Worm (Caenorhabditis elegans) whole organism, young adult: ENCODE data around the gene W02F12.4.
A peak's percentile ranks its signal among the peaks of the same experiment; 100 is the strongest.

ENCODE experiments used
- C06A6.2 ChIP-seq: fragments of 200-800 bp; sonication (Bioruptor generic); conservative IDR thresholded peaks from 2 replicates; pipeline ENCODE4 v1.3.6; 2022; ENCODE audit warnings: missing genetic modification characterization, missing compliant biosample characterization
- C17E4.6 ChIP-seq: fragments of 200-800 bp; sonication (Bioruptor generic); IDR thresholded peaks from 2 replicates; pipeline ENCODE4 v1.3.6; 2022; ENCODE audit warnings: missing genetic modification reagents, missing genetic modification characterization, missing compliant biosample characterization
- F23B12.7 ChIP-seq: sonication (generic microtip); optimal IDR thresholded peaks from 2 replicates; lab custom pipeline; 2017; ENCODE audit warnings: missing genetic modification characterization, mild to moderate bottlenecking, missing compliant biosample characterization, antibody characterized with exemption, moderate library complexity; ENCODE audit not compliant: insufficient read depth
- F49E8.2 ChIP-seq: sonication (generic microtip); optimal IDR thresholded peaks from 3 replicates; lab custom pipeline; 2017; ENCODE audit warnings: missing genetic modification characterization, mild to moderate bottlenecking, missing compliant biosample characterization, antibody characterized with exemption, moderate library complexity; ENCODE audit not compliant: insufficient read depth
- ZK185.1 ChIP-seq: sonication (generic microtip); optimal IDR thresholded peaks from 2 replicates; lab custom pipeline; 2016; ENCODE audit warnings: mild to moderate bottlenecking, missing genetic modification characterization, missing compliant biosample characterization; ENCODE audit not compliant: poor library complexity, severe bottlenecking
- akir-1 ChIP-seq: fragments of 200-800 bp; sonication (Bioruptor generic); optimal IDR thresholded peaks from 2 replicates; lab custom pipeline; 2018; ENCODE audit warnings: mild to moderate bottlenecking, missing genetic modification characterization, moderate library complexity, missing compliant biosample characterization
- atf-7 ChIP-seq: sonication (generic microtip); optimal IDR thresholded peaks from 2 replicates; lab custom pipeline; 2017; ENCODE audit warnings: mild to moderate bottlenecking, missing genetic modification characterization, missing compliant biosample characterization
- attf-3 ChIP-seq: fragments of 200-800 bp; sonication (Bioruptor generic); conservative IDR thresholded peaks from 2 replicates; pipeline ENCODE4 v1.3.6; 2022; ENCODE audit warnings: missing genetic modification reagents, missing genetic modification characterization, missing compliant biosample characterization
- attf-5 ChIP-seq: fragments of 200-800 bp; sonication (Bioruptor generic); optimal IDR thresholded peaks from 2 replicates; lab custom pipeline; 2018; ENCODE audit warnings: mild to moderate bottlenecking, missing genetic modification characterization, missing compliant biosample characterization
- cebp-1 ChIP-seq, 2 experiments: fragments of 200-800 bp in 1 of 2; sonication (Bioruptor generic) in 1 of 2; sonication (generic microtip) in 1 of 2; IDR thresholded peaks in 1 of 2; optimal IDR thresholded peaks in 1 of 2; 2 replicates each; pipeline versions ENCODE4 v1.3.6 to Lab custom; 2017 to 2022; ENCODE audit warnings: missing compliant biosample characterization in 2 of 2, missing genetic modification characterization in 2 of 2, mild to moderate bottlenecking in 1 of 2, missing genetic modification reagents in 1 of 2, moderate library complexity in 1 of 2
- ceh-100 ChIP-seq: fragments of 200-800 bp; sonication (Bioruptor generic); IDR thresholded peaks from 2 replicates; pipeline ENCODE4 v1.3.6; 2022; ENCODE audit warnings: missing genetic modification reagents, missing genetic modification characterization, missing compliant biosample characterization
- ceh-40 ChIP-seq: fragments of 200-800 bp; sonication (Bioruptor generic); IDR thresholded peaks from 2 replicates; pipeline ENCODE4 v1.3.6; 2022; ENCODE audit warnings: missing genetic modification characterization, missing compliant biosample characterization
- ceh-79 ChIP-seq: sonication (generic microtip); optimal IDR thresholded peaks from 2 replicates; lab custom pipeline; 2017; ENCODE audit warnings: mild to moderate bottlenecking, missing genetic modification characterization, missing compliant biosample characterization
- die-1 ChIP-seq: sonication (generic microtip); optimal IDR thresholded peaks from 2 replicates; lab custom pipeline; 2016; ENCODE audit warnings: missing genotype, mild to moderate bottlenecking, missing genetic modification characterization, missing compliant biosample characterization
- dox-1 ChIP-seq: fragments of 200-800 bp; sonication (Bioruptor generic); IDR thresholded peaks from 2 replicates; pipeline ENCODE4 v1.3.6; 2022; ENCODE audit warnings: missing genetic modification reagents, missing genetic modification characterization, missing compliant biosample characterization
- dpl-1 ChIP-seq: fragments of 150-350 bp; optimal IDR thresholded peaks from 2 replicates; lab custom pipeline; 2014; ENCODE audit warnings: missing biosample characterization, missing genetic modification reagents, missing genetic modification characterization
- egrh-3 ChIP-seq: fragments of 200-800 bp; sonication (Bioruptor generic); IDR thresholded peaks from 2 replicates; pipeline ENCODE4 v1.3.6; 2022; ENCODE audit warnings: missing genetic modification reagents, missing genetic modification characterization, missing compliant biosample characterization
- hlh-26 ChIP-seq: fragments of 200-800 bp; sonication (Bioruptor generic); conservative IDR thresholded peaks from 2 replicates; pipeline ENCODE4 v1.3.6; 2022; ENCODE audit warnings: missing genetic modification reagents, missing genetic modification characterization, missing compliant biosample characterization
- let-526 ChIP-seq: fragments of 200-800 bp; sonication (Bioruptor generic); IDR thresholded peaks from 2 replicates; pipeline ENCODE4 v1.3.6; 2022; ENCODE audit warnings: missing genetic modification reagents, missing genetic modification characterization, missing compliant biosample characterization
- lin-26 ChIP-seq: fragments of 200-800 bp; sonication (Bioruptor generic); IDR thresholded peaks from 2 replicates; pipeline ENCODE4 v1.3.6; 2022; ENCODE audit warnings: missing genetic modification reagents, missing genetic modification characterization, missing compliant biosample characterization
- lsl-1 ChIP-seq: fragments of 200-800 bp; sonication (Bioruptor generic); optimal IDR thresholded peaks from 2 replicates; lab custom pipeline; 2018; ENCODE audit warnings: mild to moderate bottlenecking, missing genetic modification characterization, moderate library complexity, missing compliant biosample characterization
- madf-10 ChIP-seq: sonication (generic microtip); optimal IDR thresholded peaks from 2 replicates; lab custom pipeline; 2016; ENCODE audit warnings: mild to moderate bottlenecking, missing genetic modification characterization, missing compliant biosample characterization
- madf-3 ChIP-seq: fragments of 200-800 bp; sonication (Bioruptor generic); IDR thresholded peaks from 2 replicates; pipeline ENCODE4 v1.3.6; 2022; ENCODE audit warnings: missing genetic modification reagents, missing genetic modification characterization, missing compliant biosample characterization
- madf-6 ChIP-seq: fragments of 200-800 bp; sonication (Bioruptor generic); IDR thresholded peaks from 2 replicates; pipeline ENCODE4 v1.3.6; 2022; ENCODE audit warnings: missing genetic modification reagents, missing genetic modification characterization, missing compliant biosample characterization
- mcd-1 ChIP-seq: fragments of 200-800 bp; sonication (Bioruptor generic); IDR thresholded peaks from 2 replicates; pipeline ENCODE4 v1.3.6; 2022; ENCODE audit warnings: missing genetic modification reagents, missing genetic modification characterization, missing compliant biosample characterization
- mes-4 ChIP-seq: sonication (generic microtip); optimal IDR thresholded peaks from 2 replicates; lab custom pipeline; 2016; ENCODE audit warnings: missing genotype, missing genetic modification characterization, missing compliant biosample characterization
- nfya-2 ChIP-seq: fragments of 200-800 bp; sonication (Bioruptor generic); IDR thresholded peaks from 2 replicates; pipeline ENCODE4 v1.3.6; 2022; ENCODE audit warnings: missing genetic modification reagents, missing genetic modification characterization, missing compliant biosample characterization
- nfyb-1 ChIP-seq: fragments of 200-800 bp; sonication (Bioruptor generic); IDR thresholded peaks from 2 replicates; pipeline ENCODE4 v1.3.6; 2022; ENCODE audit warnings: missing genetic modification reagents, missing genetic modification characterization, missing compliant biosample characterization
- nhr-27 ChIP-seq: fragments of 200-800 bp; sonication (Bioruptor generic); optimal IDR thresholded peaks from 2 replicates; lab custom pipeline; 2018; ENCODE audit warnings: mild to moderate bottlenecking, missing genetic modification characterization, moderate library complexity, missing compliant biosample characterization
- nhr-80 ChIP-seq: sonication (generic microtip); optimal IDR thresholded peaks from 2 replicates; lab custom pipeline; 2016; ENCODE audit warnings: missing genetic modification characterization, missing compliant biosample characterization
- rec-8 ChIP-seq, 2 experiments: sonication (generic microtip); optimal IDR thresholded peaks; 2 replicates each; lab custom pipeline; 2016; ENCODE audit warnings: mild to moderate bottlenecking in 2 of 2, missing genetic modification characterization in 2 of 2, missing genetic modification reagents in 2 of 2, missing genotype in 2 of 2, missing biosample characterization in 1 of 2, missing compliant biosample characterization in 1 of 2, moderate library complexity in 1 of 2
- sea-2 ChIP-seq: fragments of 200-800 bp; sonication (Bioruptor generic); IDR thresholded peaks from 2 replicates; pipeline ENCODE4 v1.3.6; 2022; ENCODE audit warnings: missing genetic modification characterization, missing compliant biosample characterization
- snpc-1.3 ChIP-seq: sonication (generic microtip); optimal IDR thresholded peaks from 2 replicates; lab custom pipeline; 2017; ENCODE audit warnings: missing genetic modification characterization, mild to moderate bottlenecking, missing compliant biosample characterization, antibody characterized with exemption, moderate library complexity, missing genotype, missing genetic modification reagents; ENCODE audit not compliant: insufficient read depth
- xnd-1 ChIP-seq: sonication (generic microtip); optimal IDR thresholded peaks from 2 replicates; lab custom pipeline; 2016; ENCODE audit warnings: missing genotype, missing genetic modification reagents, missing genetic modification characterization, missing compliant biosample characterization
- ztf-18 ChIP-seq: sonication (generic microtip); optimal IDR thresholded peaks from 2 replicates; lab custom pipeline; 2016; ENCODE audit warnings: missing genotype, mild to moderate bottlenecking, missing genetic modification characterization, missing compliant biosample characterization
- ztf-25 ChIP-seq: fragments of 200-800 bp; sonication (Bioruptor generic); IDR thresholded peaks from 2 replicates; pipeline ENCODE4 v1.3.6; 2022; ENCODE audit warnings: missing genetic modification reagents, missing genetic modification characterization, missing compliant biosample characterization
- ztf-28 ChIP-seq: fragments of 200-800 bp; sonication (Bioruptor generic); IDR thresholded peaks from 2 replicates; pipeline ENCODE4 v1.3.6; 2022; ENCODE audit warnings: missing genetic modification reagents, missing genetic modification characterization, missing compliant biosample characterization
- ztf-3 ChIP-seq: fragments of 200-800 bp; sonication (Bioruptor generic); optimal IDR thresholded peaks from 2 replicates; lab custom pipeline; 2018; ENCODE audit warnings: mild to moderate bottlenecking, missing genetic modification characterization, missing compliant biosample characterization

W02F12.4 gene

ce11 chrV:6685963-6686362 is 20.8 kb downstream of the W02F12.4 start (continued):
- TF ChIP-seq xnd-1 (tag; lab: Kevin White, UChicago) (no peak), atf-7 (no peak), dpl-1 (no peak)

- TF ChIP-seq let-526 (GFP tag; lab: Robert Waterston, UW) (0 out of 2 replicates have a peak, but pooled peaks have one; percentile 37), ceh-100 (no peak)
These were observed 21.2 kb downstream of the W02F12.4 start for ce11 chrV:6685499-6685898.

- no peak for TF ChIP-seq F49E8.2
- TF ChIP-seq C06A6.2, result no peak
- no peak for TF ChIP-seq nhr-80 (tag; lab: Kevin White, UChicago)
- no peak for TF ChIP-seq hlh-26 (GFP tag; lab: Robert Waterston, UW)
- no peak for TF ChIP-seq cebp-1 (GFP tag; IDR thresholded peaks at IDR 0.05; lab: Robert Waterston, UW)
- no peak for TF ChIP-seq cebp-1 (tag; optimal IDR thresholded peaks at IDR 0.05; lab: Kevin White, UChicago)
- TF ChIP-seq attf-5 (GFP tag; lab: Kevin White, UChicago), result no peak
- no peak for TF ChIP-seq egrh-3 (GFP tag; lab: Robert Waterston, UW)
- TF ChIP-seq akir-1 (GFP tag; lab: Kevin White, UChicago), result no peak
- TF ChIP-seq lin-26 (GFP tag; lab: Robert Waterston, UW), result no peak
- no peak for TF ChIP-seq mes-4
These were observed 22.2 kb downstream of the W02F12.4 start for ce11 chrV:6684541-6684940.

ce11 chrV:6683740-6684139 is 23.0 kb downstream of the W02F12.4 start:
- no peak for TF ChIP-seq sea-2 (GFP tag; lab: Robert Waterston, UW)
- no peak for TF ChIP-seq madf-10 (tag; lab: Kevin White, UChicago)
- no peak for TF ChIP-seq nfya-2 (GFP tag; lab: Robert Waterston, UW)
- TF ChIP-seq C17E4.6 (GFP tag; lab: Robert Waterston, UW), result no peak
- no peak for TF ChIP-seq ztf-25 (GFP tag; lab: Robert Waterston, UW)
- TF ChIP-seq ceh-79 (tag; lab: Kevin White, UChicago), result no peak
- no peak for TF ChIP-seq snpc-1.3 (tag; lab: Kevin White, UChicago)
- TF ChIP-seq rec-8 (tag; optimal IDR thresholded peaks at IDR 0.05; lab: Kevin White, UChicago), result no peak
- no peak for TF ChIP-seq nhr-27 (tag; lab: Kevin White, UChicago)
- TF ChIP-seq attf-5 (GFP tag; lab: Kevin White, UChicago), result no peak
- no peak for TF ChIP-seq ztf-18 (tag; lab: Kevin White, UChicago)
- no peak for TF ChIP-seq ztf-28 (GFP tag; lab: Robert Waterston, UW)
- no peak for TF ChIP-seq nfyb-1 (GFP tag; lab: Robert Waterston, UW)
- TF ChIP-seq C06A6.2, result no peak
- TF ChIP-seq dox-1 (GFP tag; lab: Robert Waterston, UW), result no peak
- TF ChIP-seq ZK185.1 (tag; lab: Kevin White, UChicago), result no peak
- TF ChIP-seq mcd-1, result no peak
- no peak for TF ChIP-seq lsl-1

ce11 chrV:6683282-6683681 is 23.5 kb downstream of the W02F12.4 start:
- TF ChIP-seq attf-3 (GFP tag; lab: Robert Waterston, UW), result no peak
- no peak for TF ChIP-seq ceh-40 (GFP tag; lab: Robert Waterston, UW)
- no peak for TF ChIP-seq die-1 (tag; lab: Kevin White, UChicago)
- no peak for TF ChIP-seq ztf-3 (GFP tag; lab: Kevin White, UChicago)
- TF ChIP-seq madf-6 (GFP tag; lab: Robert Waterston, UW), result no peak
- no peak for TF ChIP-seq F23B12.7 (tag; lab: Kevin White, UChicago)
- TF ChIP-seq madf-10 (tag; lab: Kevin White, UChicago), result no peak
- TF ChIP-seq madf-3 (GFP tag; lab: Robert Waterston, UW), result no peak
- no peak for TF ChIP-seq nhr-80 (tag; lab: Kevin White, UChicago)
